Fruit fly (Drosophila melanogaster) whole organism, embryonic: Measurements from ENCODE around the gene CG4210.

Experiments used
- Adf1 ChIP-seq: fragments of 200-800 bp; sonication (Bioruptor generic); IDR thresholded peaks from 2 replicates; pipeline ENCODE4 v1.3.6; 2022; ENCODE audit warnings: missing biosample characterization, missing genetic modification characterization
- Atf6 ChIP-seq: fragments of 200-800 bp; sonication (Bioruptor generic); IDR thresholded peaks from 2 replicates; pipeline ENCODE4 v1.3.6; 2022; ENCODE audit warnings: missing biosample characterization, missing genetic modification characterization
- CG10274 ChIP-seq: fragments of 200-800 bp; sonication (Bioruptor generic); optimal IDR thresholded peaks from 3 replicates; lab custom pipeline; 2017; ENCODE audit warnings: missing biosample characterization, mild to moderate bottlenecking, missing genetic modification characterization
- CG11456 ChIP-seq: fragments of 200-800 bp; sonication (Bioruptor generic); IDR thresholded peaks from 3 replicates; pipeline ENCODE4 v1.3.6; 2022; ENCODE audit warnings: missing biosample characterization, missing genetic modification characterization
- CG1233 ChIP-seq: fragments of 200-800 bp; sonication (Bioruptor generic); optimal IDR thresholded peaks from 4 replicates; lab custom pipeline; 2018; ENCODE audit warnings: missing biosample characterization, mild to moderate bottlenecking, missing genetic modification characterization
- CG13775 ChIP-seq: fragments of 200-800 bp; sonication (Bioruptor generic); optimal IDR thresholded peaks from 3 replicates; lab custom pipeline; 2017; ENCODE audit warnings: missing biosample characterization, mild to moderate bottlenecking, missing genetic modification characterization
- CG15011 ChIP-seq: fragments of 200-800 bp; sonication (Bioruptor generic); optimal IDR thresholded peaks from 3 replicates; lab custom pipeline; 2018; ENCODE audit warnings: missing biosample characterization, mild to moderate bottlenecking, missing genetic modification characterization
- CG1603 ChIP-seq: fragments of 200-800 bp; sonication (Bioruptor generic); optimal IDR thresholded peaks from 2 replicates; lab custom pipeline; 2019; ENCODE audit warnings: missing biosample characterization, mild to moderate bottlenecking, missing genetic modification characterization, moderate library complexity
- CG31365 ChIP-seq: fragments of 200-800 bp; sonication (Bioruptor generic); optimal IDR thresholded peaks from 2 replicates; lab custom pipeline; 2018; ENCODE audit warnings: missing biosample characterization, mild to moderate bottlenecking, missing genetic modification characterization
- CG32767 ChIP-seq: fragments of 200-800 bp; sonication (Bioruptor generic); IDR thresholded peaks from 2 replicates; pipeline ENCODE4 v1.3.6; 2022; ENCODE audit warnings: missing biosample characterization, missing genetic modification characterization
- CG4360 ChIP-seq: fragments of 200-800 bp; sonication (Bioruptor generic); IDR thresholded peaks from 2 replicates; pipeline ENCODE4 v1.3.6; 2022; ENCODE audit warnings: missing biosample characterization, missing genetic modification characterization
- CG4424 ChIP-seq: fragments of 200-800 bp; sonication (Bioruptor generic); optimal IDR thresholded peaks from 3 replicates; lab custom pipeline; 2016; ENCODE audit warnings: missing biosample characterization, missing genetic modification characterization
- CG7556 ChIP-seq: fragments of 200-800 bp; sonication (Bioruptor generic); optimal IDR thresholded peaks from 2 replicates; lab custom pipeline; 2017; ENCODE audit warnings: missing biosample characterization, mild to moderate bottlenecking, missing genetic modification characterization
- CG8281 ChIP-seq: fragments of 200-800 bp; sonication (Bioruptor generic); optimal IDR thresholded peaks from 2 replicates; lab custom pipeline; 2018; ENCODE audit warnings: missing biosample characterization, mild to moderate bottlenecking, missing genetic modification characterization, moderate library complexity
- Camta ChIP-seq: fragments of 200-800 bp; sonication (Bioruptor generic); optimal IDR thresholded peaks from 2 replicates; lab custom pipeline; 2016; ENCODE audit warnings: missing biosample characterization, missing genetic modification characterization
- CkIIα-i1 ChIP-seq: fragments of 200-800 bp; sonication (Bioruptor generic); IDR thresholded peaks from 2 replicates; pipeline ENCODE4 v1.3.6; 2022; ENCODE audit warnings: missing biosample characterization, missing genetic modification characterization
- Dfd ChIP-seq, 2 experiments: fragments of >200 bp; optimal IDR thresholded peaks; 2 replicates each; lab custom pipeline; 2017; ENCODE audit warnings: missing biosample characterization in 2 of 2, missing genetic modification characterization in 2 of 2
- Dip3 ChIP-seq: fragments of 200-800 bp; sonication (Bioruptor generic); optimal IDR thresholded peaks from 3 replicates; lab custom pipeline; 2016; ENCODE audit warnings: missing biosample characterization, missing genetic modification characterization
- Doc3 ChIP-seq: fragments of 200-800 bp; sonication (Bioruptor generic); IDR thresholded peaks from 3 replicates; pipeline ENCODE4 v1.3.6; 2022; ENCODE audit warnings: missing biosample characterization, missing genetic modification characterization; ENCODE audit not compliant: partially characterized antibody
- Dp ChIP-seq: fragments of 200-800 bp; sonication (Bioruptor generic); optimal IDR thresholded peaks from 2 replicates; lab custom pipeline; 2018; ENCODE audit warnings: missing biosample characterization, mild to moderate bottlenecking, missing genetic modification characterization, moderate library complexity
- Fer2 ChIP-seq: fragments of 200-800 bp; sonication (Bioruptor generic); optimal IDR thresholded peaks from 2 replicates; lab custom pipeline; 2018; ENCODE audit warnings: missing biosample characterization, mild to moderate bottlenecking, missing genetic modification characterization, moderate library complexity
- Gsc ChIP-seq: fragments of 200-800 bp; sonication (Bioruptor generic); IDR thresholded peaks from 2 replicates; pipeline ENCODE4 v1.3.6; 2022; ENCODE audit warnings: missing biosample characterization, missing genetic modification characterization
- H15 ChIP-seq: fragments of 200-800 bp; sonication (Bioruptor generic); IDR thresholded peaks from 3 replicates; pipeline ENCODE4 v1.3.6; 2022; ENCODE audit warnings: missing biosample characterization, missing genetic modification characterization
- HLH3B ChIP-seq: fragments of 200-800 bp; sonication (Bioruptor generic); IDR thresholded peaks from 2 replicates; pipeline ENCODE4 v1.3.6; 2022; ENCODE audit warnings: missing biosample characterization, missing genetic modification characterization
- Hmx ChIP-seq: fragments of 200-800 bp; sonication (Bioruptor generic); optimal IDR thresholded peaks from 2 replicates; lab custom pipeline; 2016; ENCODE audit warnings: missing biosample characterization, missing genetic modification characterization
- Mes4 ChIP-seq: fragments of 200-800 bp; sonication (Bioruptor generic); optimal IDR thresholded peaks from 2 replicates; lab custom pipeline; 2016; ENCODE audit warnings: missing biosample characterization, missing genetic modification characterization
- Mrtf ChIP-seq: fragments of 200-800 bp; sonication (Bioruptor generic); IDR thresholded peaks from 3 replicates; pipeline ENCODE4 v1.3.6; 2022; ENCODE audit warnings: missing biosample characterization, missing genetic modification characterization
- Nf-YA ChIP-seq: fragments of 200-800 bp; sonication (Bioruptor generic); IDR thresholded peaks from 2 replicates; pipeline ENCODE4 v1.3.6; 2022; ENCODE audit warnings: missing biosample characterization, missing genetic modification characterization
- Ptx1 ChIP-seq: fragments of 200-800 bp; sonication (Bioruptor generic); IDR thresholded peaks from 2 replicates; pipeline ENCODE4 v1.3.6; 2022; ENCODE audit warnings: missing biosample characterization, missing genetic modification characterization
- Sox102F ChIP-seq: fragments of 200-800 bp; sonication (Bioruptor generic); optimal IDR thresholded peaks from 2 replicates; lab custom pipeline; 2018; ENCODE audit warnings: missing biosample characterization, mild to moderate bottlenecking, missing genetic modification characterization, moderate library complexity
- Spps ChIP-seq: fragments of 200-800 bp; sonication (Bioruptor generic); optimal IDR thresholded peaks from 2 replicates; lab custom pipeline; 2018; ENCODE audit warnings: missing biosample characterization, mild to moderate bottlenecking, missing genetic modification characterization
- Vsx1 ChIP-seq: fragments of 200-800 bp; sonication (Bioruptor generic); optimal IDR thresholded peaks from 2 replicates; lab custom pipeline; 2017; ENCODE audit warnings: missing biosample characterization, mild to moderate bottlenecking, missing genetic modification characterization, missing genetic modification reagents
- bcd ChIP-seq: fragments of 200-800 bp; sonication (Bioruptor generic); optimal IDR thresholded peaks from 2 replicates; lab custom pipeline; 2017; ENCODE audit warnings: missing biosample characterization, mild to moderate bottlenecking, missing genetic modification characterization
- bigmax ChIP-seq: fragments of 200-800 bp; sonication (Bioruptor generic); optimal IDR thresholded peaks from 2 replicates; lab custom pipeline; 2018; ENCODE audit warnings: missing biosample characterization, mild to moderate bottlenecking, missing genetic modification characterization
- cad ChIP-seq: fragments of >200 bp; optimal IDR thresholded peaks from 2 replicates; lab custom pipeline; 2017; ENCODE audit warnings: missing biosample characterization, missing genetic modification characterization
- cg ChIP-seq: fragments of 200-800 bp; sonication (Bioruptor generic); optimal IDR thresholded peaks from 3 replicates; lab custom pipeline; 2019; ENCODE audit warnings: missing biosample characterization, mild to moderate bottlenecking, missing genetic modification characterization, moderate library complexity
- chinmo ChIP-seq: fragments of 200-800 bp; sonication (Bioruptor generic); IDR thresholded peaks from 4 replicates; pipeline ENCODE4 v1.3.6; 2022; ENCODE audit warnings: missing biosample characterization, missing genetic modification characterization; ENCODE audit not compliant: partially characterized antibody
- en ChIP-seq: fragments of 200-800 bp; sonication (Bioruptor generic); optimal IDR thresholded peaks from 2 replicates; lab custom pipeline; 2016; ENCODE audit warnings: missing biosample characterization, missing genetic modification characterization
- fd64A ChIP-seq: fragments of 200-800 bp; sonication (Bioruptor generic); optimal IDR thresholded peaks from 3 replicates; lab custom pipeline; 2018; ENCODE audit warnings: missing biosample characterization, mild to moderate bottlenecking, missing genetic modification characterization
- ind ChIP-seq: fragments of 200-800 bp; sonication (Bioruptor generic); optimal IDR thresholded peaks from 3 replicates; lab custom pipeline; 2016; ENCODE audit warnings: missing biosample characterization, missing genetic modification characterization
- jumu ChIP-seq: fragments of 200-800 bp; sonication (Bioruptor generic); optimal IDR thresholded peaks from 3 replicates; lab custom pipeline; 2016; ENCODE audit warnings: missing biosample characterization, missing genetic modification characterization
- ken ChIP-seq: fragments of 200-800 bp; sonication (Bioruptor generic); IDR thresholded peaks from 3 replicates; pipeline ENCODE4 v1.3.6; 2022; ENCODE audit warnings: missing biosample characterization, missing genetic modification characterization
- org-1 ChIP-seq: fragments of 200-800 bp; sonication (Bioruptor generic); optimal IDR thresholded peaks from 2 replicates; lab custom pipeline; 2017; ENCODE audit warnings: missing biosample characterization, missing genetic modification characterization
- sc ChIP-seq, 3 experiments: fragments of >200 bp in 2 of 3; fragments of 200-800 bp in 1 of 3; sonication (Bioruptor generic) in 1 of 3; optimal IDR thresholded peaks; 2 replicates in 2 of 3; 3 replicates in 1 of 3; lab custom pipeline; 2017; ENCODE audit warnings: mild to moderate bottlenecking in 1 of 3, missing biosample characterization in 1 of 3, missing genetic modification characterization in 1 of 3, missing genetic modification reagents in 1 of 3
- scrt ChIP-seq: fragments of 200-800 bp; sonication (Bioruptor generic); optimal IDR thresholded peaks from 2 replicates; lab custom pipeline; 2018; ENCODE audit warnings: missing biosample characterization, mild to moderate bottlenecking, missing genetic modification characterization, moderate library complexity
- sna ChIP-seq: fragments of 200-800 bp; sonication (Bioruptor generic); IDR thresholded peaks from 2 replicates; pipeline ENCODE4 v1.3.6; 2022; ENCODE audit warnings: missing biosample characterization, missing genetic modification characterization; ENCODE audit not compliant: partially characterized antibody
- sr ChIP-seq: fragments of 200-800 bp; sonication (Bioruptor generic); IDR thresholded peaks from 3 replicates; pipeline ENCODE4 v1.3.6; 2022; ENCODE audit warnings: missing biosample characterization, missing genetic modification characterization
- zf30C ChIP-seq: fragments of 200-800 bp; sonication (Bioruptor generic); optimal IDR thresholded peaks from 3 replicates; lab custom pipeline; 2018; ENCODE audit warnings: missing biosample characterization, mild to moderate bottlenecking, missing genetic modification characterization

The CG4210 gene

dm6 chr3R:15196134-15197034 is 17.4 kb upstream of the CG4210 start, which contains the start of the genes Kpc1 and CG42542 (continued):
- TF ChIP-seq Atf6 (GFP tag; lab: Robert Waterston, UW) (peak; percentile 17; the same call in 1 of the 2 replicates), cg (GFP tag; lab: Kevin White, UChicago) (no peak), bigmax (GFP tag; lab: Kevin White, UChicago) (no peak), CG13775 (GFP tag; lab: Kevin White, UChicago) (peak; percentile 81), cad (GFP tag; lab: Kevin White, UChicago) (no peak), CG11456 (peak; percentile 75; the same call in 2 of the 3 replicates), Doc3 (GFP tag; lab: Robert Waterston, UW) (peak; percentile 92), CG10274 (GFP tag; lab: Kevin White, UChicago) (no peak), Spps (tag; lab: Kevin White, UChicago) (no peak), Fer2 (tag; lab: Kevin White, UChicago) (peak; percentile 12), Hmx (peak; percentile 61), Vsx1 (peak; percentile 76), CG4424 (GFP tag; lab: Kevin White, UChicago) (peak; percentile 59), CG7556 (GFP tag; lab: Kevin White, UChicago) (peak; percentile 75), Adf1 (GFP tag; lab: Robert Waterston, UW) (peak; percentile 50; the same call in 1 of the 2 replicates), CG1603 (tag; lab: Kevin White, UChicago) (peak; percentile 70), ind (GFP tag; lab: Kevin White, UChicago) (peak; percentile 76), Nf-YA (GFP tag; lab: Robert Waterston, UW) (no peak), Camta (no peak), Dp (GFP tag; lab: Kevin White, UChicago) (peak; percentile 83), sr (GFP tag; lab: Robert Waterston, UW) (peak; percentile 48; the same call in 1 of the 3 replicates), CG8281 (tag; lab: Kevin White, UChicago) (no peak), Gsc (no peak), org-1 (GFP tag; lab: Kevin White, UChicago) (peak; percentile 9), Dfd (GFP tag; optimal IDR thresholded peaks at IDR 0.05; lab: Kevin White, UChicago) (no peak), Sox102F (GFP tag; lab: Kevin White, UChicago) (peak; percentile 62), CkIIα-i1 (GFP tag; lab: Robert Waterston, UW) (no peak), Dip3 (GFP tag; lab: Kevin White, UChicago) (peak; percentile 73), bcd (peak; percentile 69), CG1233 (GFP tag; lab: Kevin White, UChicago) (peak; percentile 11), en (peak; percentile 25), ken (GFP tag; lab: Robert Waterston, UW) (peak; percentile 67), CG32767 (GFP tag; lab: Robert Waterston, UW) (peak; percentile 62; the same call in 1 of the 2 replicates), fd64A (GFP tag; lab: Kevin White, UChicago) (no peak), HLH3B (GFP tag; lab: Robert Waterston, UW) (peak; percentile 47; the same call in 1 of the 2 replicates), CG15011 (GFP tag; lab: Kevin White, UChicago) (peak; percentile 20), chinmo (peak; percentile 88; the same call in 2 of the 4 replicates), zf30C (GFP tag; lab: Kevin White, UChicago) (no peak), CG4360 (0 out of 2 replicates have a peak, but pooled peaks have one; percentile 16), Mes4 (GFP tag; lab: Kevin White, UChicago) (peak; percentile 10), jumu (GFP tag; lab: Kevin White, UChicago) (peak; percentile 77), Ptx1 (peak; percentile 63), CG31365 (tag; lab: Kevin White, UChicago) (no peak), scrt (GFP tag; lab: Kevin White, UChicago) (peak; percentile 35), H15 (0 out of 3 replicates have a peak, but pooled peaks have one; percentile 42), sna (GFP tag; lab: Robert Waterston, UW) (peak; percentile 96), Mrtf (GFP tag; lab: Robert Waterston, UW) (no peak), sc (optimal IDR thresholded peaks at IDR 0.05; lab: Kevin White, UChicago) (no peak), sc (GFP tag; optimal IDR thresholded peaks at IDR 0.05; lab: Kevin White, UChicago) (peak; percentile 53)
